Fruit fly (Drosophila melanogaster) whole organism, embryonic: ENCODE data around the gene CG31176.

Experiments used
- Adf1 ChIP-seq: fragments of 200-800 bp; sonication (Bioruptor generic); IDR thresholded peaks from 2 replicates; pipeline ENCODE4 v1.3.6; 2022; ENCODE audit warnings: missing biosample characterization, missing genetic modification characterization
- Atf3 ChIP-seq: fragments of 200-800 bp; sonication (Bioruptor generic); optimal IDR thresholded peaks from 3 replicates; lab custom pipeline; 2016; ENCODE audit warnings: missing biosample characterization, missing genetic modification characterization
- C15 ChIP-seq: fragments of 200-800 bp; sonication (Bioruptor generic); IDR thresholded peaks from 3 replicates; pipeline ENCODE4 v1.3.6; 2022; ENCODE audit warnings: missing biosample characterization, missing genetic modification characterization
- CG12236 ChIP-seq: fragments of 200-800 bp; sonication (Bioruptor generic); optimal IDR thresholded peaks from 2 replicates; lab custom pipeline; 2016; ENCODE audit warnings: missing biosample characterization, missing genetic modification characterization
- CG12299 ChIP-seq: fragments of 200-800 bp; sonication (Bioruptor generic); optimal IDR thresholded peaks from 2 replicates; lab custom pipeline; 2018; ENCODE audit warnings: missing biosample characterization, mild to moderate bottlenecking, missing genetic modification characterization
- CG17361 ChIP-seq: fragments of 200-800 bp; sonication (Bioruptor generic); IDR thresholded peaks from 3 replicates; pipeline ENCODE4 v1.3.6; 2022; ENCODE audit warnings: missing biosample characterization, missing genetic modification characterization
- CG18011 ChIP-seq: fragments of 200-800 bp; sonication (Bioruptor generic); optimal IDR thresholded peaks from 2 replicates; lab custom pipeline; 2017; ENCODE audit warnings: missing biosample characterization, missing genetic modification characterization, mild to moderate bottlenecking, moderate library complexity, missing genotype
- CG32772 ChIP-seq: fragments of 200-800 bp; sonication (Bioruptor generic); IDR thresholded peaks from 2 replicates; pipeline ENCODE4 v1.3.6; 2022; ENCODE audit warnings: missing biosample characterization, missing genetic modification characterization
- CG43689 ChIP-seq: fragments of 200-800 bp; sonication (Bioruptor generic); IDR thresholded peaks from 2 replicates; pipeline ENCODE4 v1.3.6; 2022; ENCODE audit warnings: missing biosample characterization, missing genetic modification characterization
- CG5180 ChIP-seq: fragments of 200-800 bp; sonication (Bioruptor generic); optimal IDR thresholded peaks from 3 replicates; lab custom pipeline; 2017; ENCODE audit warnings: missing biosample characterization, missing genetic modification characterization, mild to moderate bottlenecking, moderate library complexity, missing genetic modification reagents
- CG6791 ChIP-seq: fragments of 200-800 bp; sonication (Bioruptor generic); IDR thresholded peaks from 3 replicates; pipeline ENCODE4 v1.3.6; 2022; ENCODE audit warnings: missing biosample characterization, missing genetic modification characterization; ENCODE audit not compliant: partially characterized antibody
- CG7786 ChIP-seq: fragments of 200-800 bp; sonication (Bioruptor generic); optimal IDR thresholded peaks from 2 replicates; lab custom pipeline; 2016; ENCODE audit warnings: missing biosample characterization, missing genetic modification characterization
- CG7928 ChIP-seq: fragments of 200-800 bp; sonication (Bioruptor generic); optimal IDR thresholded peaks from 2 replicates; lab custom pipeline; 2017; ENCODE audit warnings: missing biosample characterization, mild to moderate bottlenecking, missing genetic modification characterization
- CG8281 ChIP-seq: fragments of 200-800 bp; sonication (Bioruptor generic); optimal IDR thresholded peaks from 2 replicates; lab custom pipeline; 2018; ENCODE audit warnings: missing biosample characterization, mild to moderate bottlenecking, missing genetic modification characterization, moderate library complexity
- CG8290 ChIP-seq, 3 experiments: fragments of 200-800 bp; sonication (Bioruptor generic); optimal IDR thresholded peaks; 2 replicates each; lab custom pipeline; 2016 to 2019; ENCODE audit warnings: missing biosample characterization in 3 of 3, missing genetic modification characterization in 3 of 3, mild to moderate bottlenecking in 2 of 3, moderate library complexity in 1 of 3
- CkIIα-i1 ChIP-seq: fragments of 200-800 bp; sonication (Bioruptor generic); IDR thresholded peaks from 2 replicates; pipeline ENCODE4 v1.3.6; 2022; ENCODE audit warnings: missing biosample characterization, missing genetic modification characterization
- D ChIP-seq, 2 experiments: fragments of 200-800 bp in 1 of 2; fragments of >200 bp in 1 of 2; sonication (Bioruptor generic) in 1 of 2; optimal IDR thresholded peaks; 2 replicates in 1 of 2; 3 replicates in 1 of 2; lab custom pipeline; 2017; ENCODE audit warnings: mild to moderate bottlenecking in 1 of 2, missing biosample characterization in 1 of 2, missing genetic modification characterization in 1 of 2, missing genetic modification reagents in 1 of 2
- Dek ChIP-seq: fragments of 200-800 bp; sonication (Bioruptor generic); optimal IDR thresholded peaks from 3 replicates; lab custom pipeline; 2019; ENCODE audit warnings: missing biosample characterization, mild to moderate bottlenecking, missing genetic modification characterization, moderate library complexity
- Fer1 ChIP-seq: fragments of 200-800 bp; sonication (Bioruptor generic); optimal IDR thresholded peaks from 2 replicates; lab custom pipeline; 2017; ENCODE audit warnings: missing biosample characterization, mild to moderate bottlenecking, missing genetic modification characterization
- Gug ChIP-seq: fragments of 200-800 bp; sonication (Bioruptor generic); IDR thresholded peaks from 4 replicates; pipeline ENCODE4 v1.3.6; 2022; ENCODE audit warnings: missing biosample characterization, missing genetic modification characterization
- NFAT ChIP-seq: fragments of 200-800 bp; sonication (Bioruptor generic); IDR thresholded peaks from 2 replicates; pipeline ENCODE4 v1.3.6; 2022; ENCODE audit warnings: missing biosample characterization, missing genetic modification characterization
- Scr ChIP-seq: fragments of 200-800 bp; sonication (Bioruptor generic); IDR thresholded peaks from 2 replicates; pipeline ENCODE4 v1.3.6; 2022; ENCODE audit warnings: missing biosample characterization, missing genetic modification characterization; ENCODE audit not compliant: partially characterized antibody
- Side ChIP-seq: fragments of 200-800 bp; sonication (Bioruptor generic); optimal IDR thresholded peaks from 2 replicates; lab custom pipeline; 2016; ENCODE audit warnings: missing biosample characterization, missing genetic modification characterization
- Trl ChIP-seq, 3 experiments: fragments of >200 bp in 2 of 3; fragments of 200-800 bp in 1 of 3; sonication (Bioruptor generic) in 1 of 3; optimal IDR thresholded peaks; 2 replicates in 1 of 3; 3 replicates in 2 of 3; lab custom pipeline; 2016 to 2017; ENCODE audit warnings: missing biosample characterization in 1 of 3, missing genetic modification characterization in 1 of 3
- Usf ChIP-seq: fragments of 200-800 bp; sonication (Bioruptor generic); optimal IDR thresholded peaks from 2 replicates; lab custom pipeline; 2017; ENCODE audit warnings: missing genotype, missing biosample characterization, missing genetic modification characterization
- abd-A ChIP-seq: fragments of 200-800 bp; sonication (Bioruptor generic); optimal IDR thresholded peaks from 3 replicates; lab custom pipeline; 2019; ENCODE audit warnings: missing biosample characterization, mild to moderate bottlenecking, missing genetic modification characterization, moderate library complexity
- ac ChIP-seq: fragments of 200-800 bp; sonication (Bioruptor generic); optimal IDR thresholded peaks from 3 replicates; lab custom pipeline; 2017; ENCODE audit warnings: missing biosample characterization, mild to moderate bottlenecking, missing genetic modification characterization
- ash1 ChIP-seq: fragments of 200-800 bp; sonication (Bioruptor generic); optimal IDR thresholded peaks from 2 replicates; lab custom pipeline; 2018; ENCODE audit warnings: missing biosample characterization, mild to moderate bottlenecking, missing genetic modification characterization
- eyg ChIP-seq: fragments of 200-800 bp; sonication (Bioruptor generic); optimal IDR thresholded peaks from 3 replicates; lab custom pipeline; 2016; ENCODE audit warnings: missing biosample characterization, missing genetic modification characterization
- fd3F ChIP-seq: fragments of 200-800 bp; sonication (Bioruptor generic); optimal IDR thresholded peaks from 2 replicates; lab custom pipeline; 2018; ENCODE audit warnings: missing biosample characterization, mild to moderate bottlenecking, missing genetic modification characterization, moderate library complexity
- ftz-f1 ChIP-seq: fragments of 200-800 bp; sonication (Bioruptor generic); optimal IDR thresholded peaks from 2 replicates; lab custom pipeline; 2016; ENCODE audit warnings: missing biosample characterization, missing genetic modification characterization
- gfzf ChIP-seq: fragments of 200-800 bp; sonication (Bioruptor generic); optimal IDR thresholded peaks from 2 replicates; lab custom pipeline; 2016; ENCODE audit warnings: missing biosample characterization, mild to moderate bottlenecking, missing genetic modification characterization, moderate library complexity
- insv ChIP-seq, 2 experiments: fragments of 200-800 bp; sonication (Bioruptor generic); optimal IDR thresholded peaks; 3 replicates each; lab custom pipeline; 2016 to 2018; ENCODE audit warnings: missing biosample characterization in 2 of 2, missing genetic modification characterization in 2 of 2
- kay ChIP-seq: fragments of 200-800 bp; sonication (Bioruptor generic); optimal IDR thresholded peaks from 2 replicates; lab custom pipeline; 2016; ENCODE audit warnings: missing biosample characterization, missing genetic modification characterization
- kni ChIP-seq: fragments of 200-800 bp; sonication (Bioruptor generic); optimal IDR thresholded peaks from 3 replicates; lab custom pipeline; 2017; ENCODE audit warnings: mild to moderate bottlenecking, missing biosample characterization, missing genetic modification reagents, missing genetic modification characterization
- lmd ChIP-seq: fragments of 200-800 bp; sonication (Bioruptor generic); IDR thresholded peaks from 2 replicates; pipeline ENCODE4 v1.3.6; 2022; ENCODE audit warnings: missing biosample characterization, missing genetic modification characterization
- lola ChIP-seq, 3 experiments: fragments of >200 bp in 2 of 3; fragments of 200-800 bp in 1 of 3; sonication (Bioruptor generic) in 1 of 3; optimal IDR thresholded peaks; 2 replicates each; lab custom pipeline; 2017 to 2019; ENCODE audit warnings: missing biosample characterization in 3 of 3, missing genetic modification characterization in 3 of 3, mild to moderate bottlenecking in 1 of 3, moderate library complexity in 1 of 3
- nau ChIP-seq: fragments of 200-800 bp; sonication (Bioruptor generic); optimal IDR thresholded peaks from 3 replicates; lab custom pipeline; 2017; ENCODE audit warnings: missing biosample characterization, mild to moderate bottlenecking, missing genetic modification characterization, missing genetic modification reagents
- nerfin-1 ChIP-seq: fragments of 200-800 bp; sonication (Bioruptor generic); optimal IDR thresholded peaks from 3 replicates; lab custom pipeline; 2019; ENCODE audit warnings: missing biosample characterization, mild to moderate bottlenecking, missing genetic modification characterization, moderate library complexity
- odd ChIP-seq: fragments of 200-800 bp; sonication (Bioruptor generic); optimal IDR thresholded peaks from 2 replicates; lab custom pipeline; 2017; ENCODE audit warnings: missing biosample characterization, mild to moderate bottlenecking, missing genetic modification characterization
- prd ChIP-seq, 3 experiments: fragments of >200 bp in 2 of 3; fragments of 200-800 bp in 1 of 3; sonication (Bioruptor generic) in 1 of 3; optimal IDR thresholded peaks in 2 of 3; IDR thresholded peaks in 1 of 3; 2 replicates in 2 of 3; 3 replicates in 1 of 3; pipeline versions ENCODE4 v1.3.6 to Lab custom; 2017 to 2022; ENCODE audit warnings: missing biosample characterization in 1 of 3, missing genetic modification characterization in 1 of 3
- pros ChIP-seq: fragments of 200-800 bp; sonication (Bioruptor generic); optimal IDR thresholded peaks from 3 replicates; lab custom pipeline; 2019; ENCODE audit warnings: missing biosample characterization, mild to moderate bottlenecking, missing genetic modification characterization, moderate library complexity
- run ChIP-seq: fragments of 200-800 bp; sonication (Bioruptor generic); optimal IDR thresholded peaks from 3 replicates; lab custom pipeline; 2018; ENCODE audit warnings: missing biosample characterization, mild to moderate bottlenecking, missing genetic modification characterization
- sens ChIP-seq: fragments of 200-800 bp; sonication (Bioruptor generic); peaks from one replicate; lab custom pipeline; 2016; ENCODE audit warnings: missing biosample characterization, missing genetic modification characterization
- seq ChIP-seq: fragments of 200-800 bp; sonication (Bioruptor generic); IDR thresholded peaks from 2 replicates; pipeline ENCODE4 v1.3.6; 2022; ENCODE audit warnings: missing biosample characterization, missing genetic modification characterization
- usp ChIP-seq: fragments of >200 bp; optimal IDR thresholded peaks from 2 replicates; lab custom pipeline; 2017; ENCODE audit warnings: missing biosample characterization, missing genetic modification characterization
- vfl ChIP-seq: fragments of 200-800 bp; sonication (Bioruptor generic); optimal IDR thresholded peaks from 2 replicates; lab custom pipeline; 2016; ENCODE audit warnings: missing biosample characterization, missing genetic modification characterization
- wek ChIP-seq: fragments of 200-800 bp; sonication (Bioruptor generic); optimal IDR thresholded peaks from 3 replicates; lab custom pipeline; 2018; ENCODE audit warnings: missing biosample characterization, mild to moderate bottlenecking, missing genetic modification characterization, moderate library complexity

CG31176 gene

DNA sequence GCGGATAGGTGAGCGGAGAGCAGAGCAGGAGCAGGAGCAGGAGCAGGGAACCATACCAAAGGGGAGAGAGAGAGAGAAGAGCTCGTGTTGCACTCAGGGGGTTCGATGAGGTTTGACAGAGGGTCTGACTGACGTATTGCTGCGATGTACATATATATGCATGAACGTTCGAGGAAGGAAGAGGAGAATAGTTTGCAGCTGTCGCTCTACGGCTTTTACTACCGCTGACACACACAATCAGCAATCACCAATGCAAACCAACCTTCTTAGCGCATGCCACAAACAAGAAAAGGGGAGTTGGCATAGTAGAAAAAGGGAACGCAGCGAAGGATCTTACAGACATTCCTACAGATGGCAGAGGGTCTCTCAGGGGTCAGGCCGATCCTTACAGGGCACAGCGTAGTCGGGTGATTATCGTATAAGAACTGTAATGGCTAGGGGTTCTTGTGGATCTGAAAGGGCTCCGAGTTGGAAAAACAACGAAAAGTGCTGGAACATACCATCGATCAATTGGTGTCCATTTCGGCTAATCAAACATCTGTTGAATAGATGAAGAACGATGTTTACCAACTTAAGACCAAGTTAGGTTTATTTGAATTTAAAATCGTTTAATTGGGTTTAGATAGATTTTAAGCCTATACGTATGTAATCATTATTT, 79.0 kb downstream of the CG31176 start:
- TF ChIP-seq wek (GFP tag; lab: Kevin White, UChicago) (no peak), ftz-f1 (GFP tag; lab: Kevin White, UChicago) (no peak), Usf (GFP tag; lab: Kevin White, UChicago) (no peak), Dek (no peak), usp (GFP tag; lab: Kevin White, UChicago) (no peak), CG18011 (GFP tag; lab: Kevin White, UChicago) (no peak), pros (GFP tag; lab: Kevin White, UChicago) (peak; percentile 97), Adf1 (GFP tag; lab: Robert Waterston, UW) (no peak), CG5180 (GFP tag; lab: Kevin White, UChicago) (peak; percentile 78), CG12236 (GFP tag; lab: Kevin White, UChicago) (no peak), abd-A (tag; lab: Kevin White, UChicago) (no peak), CG12299 (tag; lab: Kevin White, UChicago) (no peak), NFAT (no peak), ac (GFP tag; lab: Kevin White, UChicago) (peak; percentile 90), ash1 (no peak), Scr (no peak), CG7786 (GFP tag; lab: Kevin White, UChicago) (no peak), CG17361 (no peak), C15 (GFP tag; lab: Robert Waterston, UW) (no peak), Atf3 (GFP tag; lab: Kevin White, UChicago) (no peak), CG6791 (no peak), nerfin-1 (tag; lab: Kevin White, UChicago) (peak; percentile 16), odd (no peak), Fer1 (GFP tag; lab: Kevin White, UChicago) (no peak), CG32772 (GFP tag; lab: Robert Waterston, UW) (no peak), lola (GFP tag; optimal IDR thresholded peaks at IDR 0.05; lab: Kevin White, UChicago) (no peak), lmd (GFP tag; lab: Robert Waterston, UW) (no peak), nau (no peak), CG8290 (GFP tag; optimal IDR thresholded peaks at IDR 0.05; lab: Kevin White, UChicago) (no peak), CG8290 (tag; optimal IDR thresholded peaks at IDR 0.05; lab: Kevin White, UChicago) (no peak), prd (optimal IDR thresholded peaks at IDR 0.05; lab: Kevin White, UChicago) (no peak), prd (GFP tag; IDR thresholded peaks at IDR 0.05; lab: Robert Waterston, UW) (no peak), seq (GFP tag; lab: Robert Waterston, UW) (no peak), fd3F (GFP tag; lab: Kevin White, UChicago) (no peak), CG43689 (GFP tag; lab: Robert Waterston, UW) (no peak), CkIIα-i1 (GFP tag; lab: Robert Waterston, UW) (no peak), insv (GFP tag; optimal IDR thresholded peaks at IDR 0.05; lab: Kevin White, UChicago) (peak in 1 of 2 experiments; percentile 86), Side (no peak), run (tag; lab: Kevin White, UChicago) (no peak), sens (GFP tag; lab: Kevin White, UChicago) (peak; percentile 64), Trl (optimal IDR thresholded peaks at IDR 0.05; lab: Kevin White, UChicago) (peak in 1 of 2 experiments; percentile 66), Trl (GFP tag; optimal IDR thresholded peaks at IDR 0.05; lab: Kevin White, UChicago) (no peak), kni (GFP tag; lab: Kevin White, UChicago) (peak; percentile 34), vfl (no peak), gfzf (GFP tag; lab: Kevin White, UChicago) (no peak), eyg (GFP tag; lab: Kevin White, UChicago) (no peak), D (optimal IDR thresholded peaks at IDR 0.05; lab: Kevin White, UChicago) (peak; percentile 98), D (GFP tag; optimal IDR thresholded peaks at IDR 0.05; lab: Kevin White, UChicago) (no peak), kay (GFP tag; lab: Kevin White, UChicago) (no peak), CG7928 (GFP tag; lab: Kevin White, UChicago) (no peak), Gug (GFP tag; lab: Robert Waterston, UW) (no peak), CG8281 (tag; lab: Kevin White, UChicago) (peak; percentile 31)
